Fruit fly (Drosophila melanogaster): Measurements from ENCODE around the gene Ubc84D.
A peak's percentile ranks its signal among the peaks of the same experiment; 100 is the strongest.

Gene Ubc84D

dm6 chr3R:7522266-7522955 lies 3.2 kb upstream of the Ubc84D start (continued):
- no peak for TF ChIP-seq CG32767 (GFP tag; IDR thresholded peaks at IDR 0.05)
- no peak for TF ChIP-seq Atf-2 (GFP tag; optimal IDR thresholded peaks at IDR 0.05)
- TF ChIP-seq CG31224 (GFP tag; IDR thresholded peaks at IDR 0.05) = no peak
- no peak for TF ChIP-seq az2 (GFP tag; optimal IDR thresholded peaks at IDR 0.05)
- no peak for TF ChIP-seq CG12071 (GFP tag; optimal IDR thresholded peaks at IDR 0.05)
- TF ChIP-seq wor (GFP tag; IDR thresholded peaks at IDR 0.05) = no peak
- TF ChIP-seq CG13287 (GFP tag; IDR thresholded peaks at IDR 0.05; ENCODE audit: partially characterized antibody) = no peak
- TF ChIP-seq mirr (GFP tag; optimal IDR thresholded peaks at IDR 0.05) = peak; percentile 44
- TF ChIP-seq abd-A (tag; optimal IDR thresholded peaks at IDR 0.05) = peak; percentile 52
- no peak for TF ChIP-seq CG10366 (GFP tag; IDR thresholded peaks at IDR 0.05)
- no peak for TF ChIP-seq Lim3 (GFP tag; IDR thresholded peaks at IDR 0.05)
- no peak for TF ChIP-seq Deaf1 (tag; optimal IDR thresholded peaks at IDR 0.05)
- TF ChIP-seq Asciz (GFP tag; optimal IDR thresholded peaks at IDR 0.05) = no peak
- TF ChIP-seq ems (GFP tag; optimal IDR thresholded peaks at IDR 0.05) = no peak
- no peak for TF ChIP-seq CG8089 (GFP tag; optimal IDR thresholded peaks at IDR 0.05)
- no peak for TF ChIP-seq CG7839 (tag; optimal IDR thresholded peaks at IDR 0.05)
- no peak for TF ChIP-seq bbx (GFP tag; IDR thresholded peaks at IDR 0.05; ENCODE audit: partially characterized antibody)
- no peak for TF ChIP-seq CG5245 (GFP tag; optimal IDR thresholded peaks at IDR 0.05)
- TF ChIP-seq pho (GFP tag; optimal IDR thresholded peaks at IDR 0.05) = no peak
- TF ChIP-seq z (GFP tag; IDR thresholded peaks at IDR 0.05) = no peak
- peak; percentile 5 for TF ChIP-seq CG15696 (tag; optimal IDR thresholded peaks at IDR 0.05)
- TF ChIP-seq Gsc (GFP tag; IDR thresholded peaks at IDR 0.05) = no peak
- no peak for TF ChIP-seq Awh (GFP tag; IDR thresholded peaks at IDR 0.05)
- TF ChIP-seq sr (GFP tag; IDR thresholded peaks at IDR 0.05) = no peak
- TF ChIP-seq Dek (tag; optimal IDR thresholded peaks at IDR 0.05) = no peak
- no peak for TF ChIP-seq CG2120 (GFP tag; optimal IDR thresholded peaks at IDR 0.05)
- no peak for TF ChIP-seq Hmr (GFP tag; optimal IDR thresholded peaks at IDR 0.05)
- TF ChIP-seq cwo (GFP tag; optimal IDR thresholded peaks at IDR 0.05) = no peak
- no peak for TF ChIP-seq gfzf (GFP tag; optimal IDR thresholded peaks at IDR 0.05)
- no peak for TF ChIP-seq zfh2 (GFP tag; optimal IDR thresholded peaks at IDR 0.05)
- no peak for TF ChIP-seq sug (tag; optimal IDR thresholded peaks at IDR 0.05)
- TF ChIP-seq Atf6 (GFP tag; IDR thresholded peaks at IDR 0.05) = no peak
- TF ChIP-seq Hr3 (GFP tag; optimal IDR thresholded peaks at IDR 0.05) = no peak
- no peak for TF ChIP-seq CG10274 (GFP tag; optimal IDR thresholded peaks at IDR 0.05)
- TF ChIP-seq CG12155 (GFP tag; optimal IDR thresholded peaks at IDR 0.05) = no peak
- no peak for TF ChIP-seq CG17328 (GFP tag; IDR thresholded peaks at IDR 0.05)
- no peak for TF ChIP-seq sd (tag; optimal IDR thresholded peaks at IDR 0.05)
- no peak for TF ChIP-seq MTF-1 (GFP tag; optimal IDR thresholded peaks at IDR 0.05; ENCODE audit: borderline replicate concordance)
- no peak for TF ChIP-seq onecut (GFP tag; IDR thresholded peaks at IDR 0.05)
- TF ChIP-seq CG10431 (GFP tag; optimal IDR thresholded peaks at IDR 0.05) = no peak
- no peak for TF ChIP-seq oc (tag; optimal IDR thresholded peaks at IDR 0.05)
- no peak for TF ChIP-seq shn (GFP tag; optimal IDR thresholded peaks at IDR 0.05)
- no peak for TF ChIP-seq hb (GFP tag; IDR thresholded peaks at IDR 0.05; ENCODE audit: partially characterized antibody)
- TF ChIP-seq CG4854 (GFP tag; optimal IDR thresholded peaks at IDR 0.05) = no peak
- no peak for TF ChIP-seq CG1647 (GFP tag; optimal IDR thresholded peaks at IDR 0.05)
- TF ChIP-seq CG30403 (GFP tag; optimal IDR thresholded peaks at IDR 0.05) = no peak
- no peak for TF ChIP-seq cg (GFP tag; optimal IDR thresholded peaks at IDR 0.05)
- TF ChIP-seq CG10321 (GFP tag; IDR thresholded peaks at IDR 0.05) = no peak
- no peak for TF ChIP-seq Optix (GFP tag; IDR thresholded peaks at IDR 0.05)
- no peak for TF ChIP-seq CG2712 (tag; optimal IDR thresholded peaks at IDR 0.05)
- TF ChIP-seq lbe (GFP tag; optimal IDR thresholded peaks at IDR 0.05) = no peak
